Fruit fly (Drosophila melanogaster) whole organism, embryonic: ENCODE measurements around the gene CG15296.

Source experiments
- Asciz ChIP-seq: fragments of 200-800 bp; sonication (Bioruptor generic); optimal IDR thresholded peaks from 2 replicates; lab custom pipeline; 2017; ENCODE audit warnings: missing biosample characterization, mild to moderate bottlenecking, missing genetic modification characterization, missing genetic modification reagents
- BtbVII ChIP-seq: fragments of 200-800 bp; sonication (Bioruptor generic); optimal IDR thresholded peaks from 3 replicates; lab custom pipeline; 2017; ENCODE audit warnings: missing biosample characterization, mild to moderate bottlenecking, missing genetic modification characterization
- CG10267 ChIP-seq: fragments of 200-800 bp; sonication (Bioruptor generic); optimal IDR thresholded peaks from 2 replicates; lab custom pipeline; 2018; ENCODE audit warnings: missing biosample characterization, mild to moderate bottlenecking, missing genetic modification characterization, moderate library complexity
- CG10321 ChIP-seq: fragments of 200-800 bp; sonication (Bioruptor generic); IDR thresholded peaks from 2 replicates; pipeline ENCODE4 v1.3.6; 2022; ENCODE audit warnings: missing biosample characterization, missing genetic modification characterization
- CG12299 ChIP-seq: fragments of 200-800 bp; sonication (Bioruptor generic); optimal IDR thresholded peaks from 2 replicates; lab custom pipeline; 2018; ENCODE audit warnings: missing biosample characterization, mild to moderate bottlenecking, missing genetic modification characterization
- CG12942 ChIP-seq: fragments of 200-800 bp; sonication (Bioruptor generic); optimal IDR thresholded peaks from 3 replicates; lab custom pipeline; 2016; ENCODE audit warnings: missing biosample characterization, missing genetic modification characterization
- CG13775 ChIP-seq: fragments of 200-800 bp; sonication (Bioruptor generic); optimal IDR thresholded peaks from 3 replicates; lab custom pipeline; 2017; ENCODE audit warnings: missing biosample characterization, mild to moderate bottlenecking, missing genetic modification characterization
- CG15514 ChIP-seq: fragments of 200-800 bp; sonication (Bioruptor generic); optimal IDR thresholded peaks from 3 replicates; lab custom pipeline; 2017; ENCODE audit warnings: missing biosample characterization, missing genetic modification characterization, mild to moderate bottlenecking, moderate library complexity, missing genetic modification reagents
- CG1602 ChIP-seq: fragments of 200-800 bp; sonication (Bioruptor generic); optimal IDR thresholded peaks from 3 replicates; lab custom pipeline; 2016; ENCODE audit warnings: missing biosample characterization, missing genetic modification characterization
- CG17359 ChIP-seq: fragments of 200-800 bp; sonication (Bioruptor generic); optimal IDR thresholded peaks from 3 replicates; lab custom pipeline; 2018; ENCODE audit warnings: missing biosample characterization, mild to moderate bottlenecking, missing genetic modification characterization, moderate library complexity
- CG17829 ChIP-seq: fragments of 200-800 bp; optimal IDR thresholded peaks from 2 replicates; lab custom pipeline; 2019; ENCODE audit warnings: missing biosample characterization, mild to moderate bottlenecking, missing genetic modification characterization, moderate library complexity
- CG31224 ChIP-seq: fragments of 200-800 bp; sonication (Bioruptor generic); IDR thresholded peaks from 2 replicates; pipeline ENCODE4 v1.3.6; 2022; ENCODE audit warnings: missing biosample characterization, missing genetic modification characterization
- CG31441 ChIP-seq: fragments of 200-800 bp; sonication (Bioruptor generic); IDR thresholded peaks from 2 replicates; pipeline ENCODE4 v1.3.6; 2022; ENCODE audit warnings: missing biosample characterization, missing genetic modification characterization
- CG32772 ChIP-seq: fragments of 200-800 bp; sonication (Bioruptor generic); IDR thresholded peaks from 2 replicates; pipeline ENCODE4 v1.3.6; 2022; ENCODE audit warnings: missing biosample characterization, missing genetic modification characterization
- CG3407 ChIP-seq: fragments of 200-800 bp; sonication (Bioruptor generic); optimal IDR thresholded peaks from 2 replicates; lab custom pipeline; 2018; ENCODE audit warnings: missing biosample characterization, mild to moderate bottlenecking, missing genetic modification characterization
- CG8359 ChIP-seq: fragments of 200-800 bp; sonication (Bioruptor generic); optimal IDR thresholded peaks from 2 replicates; lab custom pipeline; 2017; ENCODE audit warnings: missing biosample characterization, mild to moderate bottlenecking, missing genetic modification characterization, borderline replicate concordance
- CG8944 ChIP-seq: fragments of 200-800 bp; sonication (Bioruptor generic); optimal IDR thresholded peaks from 3 replicates; lab custom pipeline; 2016; ENCODE audit warnings: missing biosample characterization, missing genetic modification characterization
- CG9437 ChIP-seq: fragments of 200-800 bp; sonication (Bioruptor generic); optimal IDR thresholded peaks from 2 replicates; lab custom pipeline; 2018; ENCODE audit warnings: missing biosample characterization, mild to moderate bottlenecking, missing genetic modification characterization
- CG9932 ChIP-seq: fragments of 200-800 bp; sonication (Bioruptor generic); IDR thresholded peaks from 2 replicates; pipeline ENCODE4 v1.3.6; 2022; ENCODE audit warnings: missing biosample characterization, missing genetic modification characterization
- D19A ChIP-seq: fragments of 200-800 bp; optimal IDR thresholded peaks from 3 replicates; lab custom pipeline; 2019; ENCODE audit warnings: missing biosample characterization, mild to moderate bottlenecking, missing genetic modification characterization, moderate library complexity
- Fer2 ChIP-seq: fragments of 200-800 bp; sonication (Bioruptor generic); optimal IDR thresholded peaks from 2 replicates; lab custom pipeline; 2018; ENCODE audit warnings: missing biosample characterization, mild to moderate bottlenecking, missing genetic modification characterization, moderate library complexity
- Hand ChIP-seq: fragments of 200-800 bp; sonication (Bioruptor generic); optimal IDR thresholded peaks from 2 replicates; lab custom pipeline; 2017; ENCODE audit warnings: mild to moderate bottlenecking, missing biosample characterization, missing genetic modification reagents, missing genetic modification characterization
- Hmx ChIP-seq: fragments of 200-800 bp; sonication (Bioruptor generic); optimal IDR thresholded peaks from 2 replicates; lab custom pipeline; 2016; ENCODE audit warnings: missing biosample characterization, missing genetic modification characterization
- Hr78 ChIP-seq, 2 experiments: fragments of 200-800 bp in 1 of 2; fragments of >200 bp in 1 of 2; sonication (Bioruptor generic) in 1 of 2; optimal IDR thresholded peaks; 2 replicates each; lab custom pipeline; 2017 to 2019; ENCODE audit warnings: missing biosample characterization in 2 of 2, missing genetic modification characterization in 2 of 2, mild to moderate bottlenecking in 1 of 2, moderate library complexity in 1 of 2
- Lim3 ChIP-seq: fragments of 200-800 bp; sonication (Bioruptor generic); IDR thresholded peaks from 2 replicates; pipeline ENCODE4 v1.3.6; 2022; ENCODE audit warnings: missing biosample characterization, missing genetic modification characterization
- MBD-R2 ChIP-seq: fragments of 200-800 bp; sonication (Bioruptor generic); IDR thresholded peaks from 2 replicates; pipeline ENCODE4 v1.3.6; 2022; ENCODE audit warnings: missing biosample characterization, missing genetic modification characterization
- NC2β ChIP-seq: fragments of 200-800 bp; sonication (Bioruptor generic); optimal IDR thresholded peaks from 2 replicates; lab custom pipeline; 2016; ENCODE audit warnings: missing biosample characterization, missing genetic modification characterization
- Oli ChIP-seq: fragments of 200-800 bp; sonication (Bioruptor generic); optimal IDR thresholded peaks from 2 replicates; lab custom pipeline; 2018; ENCODE audit warnings: missing biosample characterization, mild to moderate bottlenecking, missing genetic modification characterization, moderate library complexity
- Sry-δ ChIP-seq: fragments of 200-800 bp; sonication (Bioruptor generic); optimal IDR thresholded peaks from 2 replicates; lab custom pipeline; 2016; ENCODE audit warnings: missing biosample characterization, missing genetic modification characterization
- amos ChIP-seq: fragments of 200-800 bp; sonication (Bioruptor generic); IDR thresholded peaks from 2 replicates; pipeline ENCODE4 v1.3.6; 2022; ENCODE audit warnings: missing biosample characterization, missing genetic modification characterization; ENCODE audit not compliant: partially characterized antibody
- ato ChIP-seq: fragments of 200-800 bp; sonication (Bioruptor generic); IDR thresholded peaks from 2 replicates; pipeline ENCODE4 v1.3.6; 2022; ENCODE audit warnings: missing biosample characterization, missing genetic modification characterization; ENCODE audit not compliant: partially characterized antibody
- bowl ChIP-seq: fragments of 200-800 bp; sonication (Bioruptor generic); IDR thresholded peaks from 2 replicates; pipeline ENCODE4 v1.3.6; 2022; ENCODE audit warnings: missing biosample characterization, missing genetic modification characterization
- cas ChIP-seq: fragments of 200-800 bp; sonication (Bioruptor generic); IDR thresholded peaks from 2 replicates; pipeline ENCODE4 v1.3.6; 2022; ENCODE audit warnings: missing biosample characterization, missing genetic modification characterization
- dimm ChIP-seq: fragments of 200-800 bp; sonication (Bioruptor generic); IDR thresholded peaks from 2 replicates; pipeline ENCODE4 v1.3.6; 2022; ENCODE audit warnings: missing biosample characterization, missing genetic modification characterization
- ftz-f1 ChIP-seq: fragments of 200-800 bp; sonication (Bioruptor generic); optimal IDR thresholded peaks from 2 replicates; lab custom pipeline; 2016; ENCODE audit warnings: missing biosample characterization, missing genetic modification characterization
- grau ChIP-seq: fragments of 200-800 bp; optimal IDR thresholded peaks from 3 replicates; lab custom pipeline; 2019; ENCODE audit warnings: missing biosample characterization, mild to moderate bottlenecking, missing genetic modification characterization, moderate library complexity
- hbn ChIP-seq: fragments of 200-800 bp; sonication (Bioruptor generic); IDR thresholded peaks from 2 replicates; pipeline ENCODE4 v1.3.6; 2022; ENCODE audit warnings: missing biosample characterization, missing genetic modification characterization; ENCODE audit not compliant: partially characterized antibody
- her ChIP-seq: fragments of 200-800 bp; sonication (Bioruptor generic); optimal IDR thresholded peaks from 2 replicates; lab custom pipeline; 2016; ENCODE audit warnings: missing biosample characterization, missing genetic modification characterization
- kay ChIP-seq: fragments of 200-800 bp; sonication (Bioruptor generic); optimal IDR thresholded peaks from 2 replicates; lab custom pipeline; 2016; ENCODE audit warnings: missing biosample characterization, missing genetic modification characterization
- ken ChIP-seq: fragments of 200-800 bp; sonication (Bioruptor generic); IDR thresholded peaks from 3 replicates; pipeline ENCODE4 v1.3.6; 2022; ENCODE audit warnings: missing biosample characterization, missing genetic modification characterization
- kni ChIP-seq: fragments of 200-800 bp; sonication (Bioruptor generic); optimal IDR thresholded peaks from 3 replicates; lab custom pipeline; 2017; ENCODE audit warnings: mild to moderate bottlenecking, missing biosample characterization, missing genetic modification reagents, missing genetic modification characterization
- luna ChIP-seq: fragments of 200-800 bp; sonication (Bioruptor generic); optimal IDR thresholded peaks from 2 replicates; lab custom pipeline; 2016; ENCODE audit warnings: missing biosample characterization, missing genetic modification characterization
- mirr ChIP-seq: fragments of 200-800 bp; sonication (Bioruptor generic); optimal IDR thresholded peaks from 3 replicates; lab custom pipeline; 2018; ENCODE audit warnings: missing biosample characterization, mild to moderate bottlenecking, missing genetic modification characterization
- pros ChIP-seq: fragments of 200-800 bp; sonication (Bioruptor generic); optimal IDR thresholded peaks from 3 replicates; lab custom pipeline; 2019; ENCODE audit warnings: missing biosample characterization, mild to moderate bottlenecking, missing genetic modification characterization, moderate library complexity
- schlank ChIP-seq: fragments of 200-800 bp; sonication (Bioruptor generic); optimal IDR thresholded peaks from 2 replicates; lab custom pipeline; 2018; ENCODE audit warnings: missing biosample characterization, mild to moderate bottlenecking, missing genetic modification characterization
- sd ChIP-seq: fragments of 200-800 bp; sonication (Bioruptor generic); optimal IDR thresholded peaks from 3 replicates; lab custom pipeline; 2018; ENCODE audit warnings: missing biosample characterization, mild to moderate bottlenecking, missing genetic modification characterization, moderate library complexity
- shn ChIP-seq: fragments of 200-800 bp; sonication (Bioruptor generic); optimal IDR thresholded peaks from 3 replicates; lab custom pipeline; 2016; ENCODE audit warnings: missing biosample characterization, missing genetic modification characterization
- sim ChIP-seq: fragments of 200-800 bp; sonication (Bioruptor generic); IDR thresholded peaks from 2 replicates; pipeline ENCODE4 v1.3.6; 2022; ENCODE audit warnings: missing biosample characterization, missing genetic modification characterization
- twi ChIP-seq: fragments of 200-800 bp; optimal IDR thresholded peaks from 2 replicates; lab custom pipeline; 2019; ENCODE audit warnings: missing biosample characterization, mild to moderate bottlenecking, missing genetic modification characterization, moderate library complexity
- z ChIP-seq: fragments of 200-800 bp; sonication (Bioruptor generic); IDR thresholded peaks from 3 replicates; pipeline ENCODE4 v1.3.6; 2022; ENCODE audit warnings: missing biosample characterization, missing genetic modification characterization
- zfh2 ChIP-seq: fragments of 200-800 bp; sonication (Bioruptor generic); optimal IDR thresholded peaks from 2 replicates; lab custom pipeline; 2016; ENCODE audit warnings: missing biosample characterization, missing genetic modification characterization

Gene CG15296

dm6 chrX:10543303-10543702, 23.1 kb downstream of the CG15296 start (continued):
- TF ChIP-seq CG17359 (tag; lab: Kevin White, UChicago) (peak; percentile 75), sd (no peak), kay (GFP tag; lab: Kevin White, UChicago) (no peak), Sry-δ (GFP tag; lab: Kevin White, UChicago) (no peak), sim (GFP tag; lab: Robert Waterston, UW) (no peak), CG17829 (tag; lab: Kevin White, UChicago) (peak; percentile 72), CG32772 (GFP tag; lab: Robert Waterston, UW) (peak; percentile 71), MBD-R2 (no peak), ato (GFP tag; lab: Robert Waterston, UW) (no peak), CG31224 (GFP tag; lab: Robert Waterston, UW) (no peak), CG3407 (GFP tag; lab: Kevin White, UChicago) (peak; percentile 57), schlank (tag; lab: Kevin White, UChicago) (no peak), CG10267 (peak; percentile 58), amos (GFP tag; lab: Robert Waterston, UW) (no peak), twi (tag; lab: Kevin White, UChicago) (no peak), CG8359 (GFP tag; lab: Kevin White, UChicago) (peak; percentile 3), NC2β (GFP tag; lab: Kevin White, UChicago) (peak; percentile 33), shn (GFP tag; lab: Kevin White, UChicago) (no peak), mirr (GFP tag; lab: Kevin White, UChicago) (no peak), grau (tag; lab: Kevin White, UChicago) (peak; percentile 60), luna (GFP tag; lab: Kevin White, UChicago) (no peak), kni (GFP tag; lab: Kevin White, UChicago) (no peak), Fer2 (tag; lab: Kevin White, UChicago) (no peak), cas (no peak), CG12942 (GFP tag; lab: Kevin White, UChicago) (peak; percentile 15), D19A (tag; lab: Kevin White, UChicago) (peak; percentile 70), CG9437 (GFP tag; lab: Kevin White, UChicago) (peak; percentile 16), CG31441 (peak; percentile 76), bowl (GFP tag; lab: Robert Waterston, UW) (0 out of 2 replicates have a peak, but pooled peaks have one; percentile 7), CG10321 (GFP tag; lab: Robert Waterston, UW) (no peak), Hand (no peak), dimm (GFP tag; lab: Robert Waterston, UW) (no peak), z (GFP tag; lab: Robert Waterston, UW) (no peak), Hr78 (GFP tag; optimal IDR thresholded peaks at IDR 0.05; lab: Kevin White, UChicago) (peak in 1 of 2 experiments; percentile 45), Asciz (GFP tag; lab: Kevin White, UChicago) (peak; percentile 71), CG15514 (GFP tag; lab: Kevin White, UChicago) (peak; percentile 10), her (GFP tag; lab: Kevin White, UChicago) (no peak), CG1602 (peak; percentile 48), zfh2 (GFP tag; lab: Kevin White, UChicago) (no peak), CG8944 (GFP tag; lab: Kevin White, UChicago) (peak; percentile 44), CG9932 (GFP tag; lab: Robert Waterston, UW) (no peak), Hmx (peak; percentile 11), ken (GFP tag; lab: Robert Waterston, UW) (no peak; the same call in 2 of the 3 replicates), pros (no peak), Oli (tag; lab: Kevin White, UChicago) (peak; percentile 71), Lim3 (GFP tag; lab: Robert Waterston, UW) (no peak), hbn (GFP tag; lab: Robert Waterston, UW) (no peak), ftz-f1 (GFP tag; lab: Kevin White, UChicago) (no peak), CG13775 (GFP tag; lab: Kevin White, UChicago) (peak; percentile 8), BtbVII (GFP tag; lab: Kevin White, UChicago) (no peak), CG12299 (no peak)
